Fruit fly (Drosophila melanogaster) whole organism, pupa: ENCODE results near the gene csw.

ENCODE experiments used
- CG10348 ChIP-seq: fragments of 200-800 bp; sonication (Bioruptor generic); IDR thresholded peaks from 2 replicates; pipeline ENCODE4 v1.3.6; 2022; ENCODE audit warnings: missing biosample characterization, missing genetic modification characterization
- CG12605 ChIP-seq: fragments of 200-800 bp; sonication (Bioruptor generic); IDR thresholded peaks from 2 replicates; pipeline ENCODE4 v1.3.6; 2022; ENCODE audit warnings: missing biosample characterization, missing genetic modification characterization
- CG13204 ChIP-seq: fragments of 200-800 bp; sonication (Bioruptor generic); optimal IDR thresholded peaks from 2 replicates; lab custom pipeline; 2018; ENCODE audit warnings: missing biosample characterization, mild to moderate bottlenecking, missing genetic modification characterization, moderate library complexity
- CG14655 ChIP-seq: fragments of 200-800 bp; sonication (Bioruptor generic); optimal IDR thresholded peaks from 3 replicates; lab custom pipeline; 2017; ENCODE audit warnings: mild to moderate bottlenecking, missing biosample characterization, missing genetic modification reagents, missing genetic modification characterization
- CG15710 ChIP-seq: fragments of 200-800 bp; sonication (Bioruptor generic); optimal IDR thresholded peaks from 2 replicates; lab custom pipeline; 2018; ENCODE audit warnings: missing biosample characterization, mild to moderate bottlenecking, missing genetic modification characterization, moderate library complexity
- CG17806 ChIP-seq: fragments of 200-800 bp; sonication (Bioruptor generic); optimal IDR thresholded peaks from 2 replicates; lab custom pipeline; 2018; ENCODE audit warnings: missing biosample characterization, mild to moderate bottlenecking, missing genetic modification characterization, moderate library complexity
- CG32121 ChIP-seq: fragments of 200-800 bp; sonication (Bioruptor generic); IDR thresholded peaks from 2 replicates; pipeline ENCODE4 v1.3.6; 2022; ENCODE audit warnings: missing biosample characterization, missing genetic modification characterization
- CG34367 ChIP-seq: fragments of 200-800 bp; sonication (Bioruptor generic); optimal IDR thresholded peaks from 2 replicates; lab custom pipeline; 2018; ENCODE audit warnings: missing biosample characterization, mild to moderate bottlenecking, missing genetic modification characterization
- CG4496 ChIP-seq: fragments of 200-800 bp; sonication (Bioruptor generic); IDR thresholded peaks from 3 replicates; pipeline ENCODE4 v1.3.6; 2022; ENCODE audit warnings: missing biosample characterization, missing genetic modification characterization
- CG8159 ChIP-seq: fragments of 200-800 bp; sonication (Bioruptor generic); optimal IDR thresholded peaks from 3 replicates; lab custom pipeline; 2018; ENCODE audit warnings: missing biosample characterization, mild to moderate bottlenecking, missing genetic modification characterization, moderate library complexity
- CG8301 ChIP-seq: fragments of 200-800 bp; sonication (Bioruptor generic); optimal IDR thresholded peaks from 2 replicates; lab custom pipeline; 2018; ENCODE audit warnings: missing biosample characterization, mild to moderate bottlenecking, missing genetic modification characterization
- CG9948 ChIP-seq: fragments of 200-800 bp; sonication (Bioruptor generic); optimal IDR thresholded peaks from 2 replicates; lab custom pipeline; 2018; ENCODE audit warnings: missing biosample characterization, mild to moderate bottlenecking, missing genetic modification characterization, moderate library complexity
- D1 ChIP-seq: fragments of 200-800 bp; sonication (Bioruptor generic); optimal IDR thresholded peaks from 2 replicates; lab custom pipeline; 2018; ENCODE audit warnings: missing biosample characterization, mild to moderate bottlenecking, missing genetic modification characterization, moderate library complexity
- EcR ChIP-seq: fragments of 200-800 bp; sonication (Bioruptor generic); optimal IDR thresholded peaks from 3 replicates; lab custom pipeline; 2019; ENCODE audit warnings: missing biosample characterization, missing genetic modification characterization, mild to moderate bottlenecking, moderate library complexity, missing genetic modification reagents
- Ets98B ChIP-seq: fragments of 200-800 bp; sonication (Bioruptor generic); IDR thresholded peaks from 2 replicates; pipeline ENCODE4 v1.3.6; 2022; ENCODE audit warnings: missing biosample characterization, missing genetic modification characterization
- Pif1A ChIP-seq: fragments of 200-800 bp; sonication (Bioruptor generic); optimal IDR thresholded peaks from 3 replicates; lab custom pipeline; 2016; ENCODE audit warnings: missing biosample characterization, missing genetic modification characterization
- Pif1B ChIP-seq: fragments of 200-800 bp; sonication (Bioruptor generic); optimal IDR thresholded peaks from 3 replicates; lab custom pipeline; 2016; ENCODE audit warnings: missing biosample characterization, missing genetic modification characterization
- Snoo ChIP-seq: fragments of 200-800 bp; sonication (Bioruptor generic); optimal IDR thresholded peaks from 3 replicates; lab custom pipeline; 2017; ENCODE audit warnings: missing biosample characterization, mild to moderate bottlenecking, missing genetic modification characterization, inconsistent platforms
- fd96Ca ChIP-seq: fragments of 200-800 bp; sonication (Bioruptor generic); IDR thresholded peaks from 3 replicates; pipeline ENCODE4 v1.3.6; 2022; ENCODE audit warnings: missing biosample characterization, missing genetic modification characterization
- gl ChIP-seq: fragments of 200-800 bp; sonication (Bioruptor generic); optimal IDR thresholded peaks from 2 replicates; lab custom pipeline; 2018; ENCODE audit warnings: missing biosample characterization, mild to moderate bottlenecking, missing genetic modification characterization
- rn ChIP-seq: fragments of 200-800 bp; sonication (Bioruptor generic); IDR thresholded peaks from 2 replicates; pipeline ENCODE4 v1.3.6; 2022; ENCODE audit warnings: missing biosample characterization, missing genetic modification characterization

The csw gene

DNA sequence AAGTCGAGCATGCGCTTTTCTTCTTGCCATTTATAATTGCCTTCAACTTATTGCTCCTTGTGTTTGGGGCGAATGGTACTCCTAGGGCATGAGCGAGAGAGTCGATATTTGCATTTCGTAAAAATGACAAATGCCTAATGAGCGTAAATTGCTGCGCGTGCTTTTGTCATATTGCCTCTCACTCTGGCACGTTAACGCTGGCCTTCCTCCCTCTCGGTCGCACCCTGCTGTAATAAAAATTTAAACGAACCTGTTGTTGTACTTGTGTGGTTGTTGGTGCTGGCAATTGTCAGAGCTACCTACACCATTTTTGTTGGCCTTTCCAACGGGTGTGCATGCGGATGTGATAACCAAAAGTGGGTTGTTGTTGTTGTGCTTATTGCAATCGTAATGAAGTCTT is 44.4 kb downstream of the csw start:
- TF ChIP-seq rn (GFP tag; lab: Robert Waterston, UW) (no peak), D1 (tag; lab: Kevin White, UChicago) (no peak), CG8301 (tag; lab: Kevin White, UChicago) (no peak), CG17806 (tag; lab: Kevin White, UChicago) (no peak), fd96Ca (GFP tag; lab: Robert Waterston, UW) (no peak), Ets98B (no peak), CG14655 (GFP tag; lab: Kevin White, UChicago) (no peak), CG32121 (no peak), Pif1B (GFP tag; lab: Kevin White, UChicago) (no peak), CG10348 (GFP tag; lab: Robert Waterston, UW) (no peak), CG34367 (no peak)

DNA sequence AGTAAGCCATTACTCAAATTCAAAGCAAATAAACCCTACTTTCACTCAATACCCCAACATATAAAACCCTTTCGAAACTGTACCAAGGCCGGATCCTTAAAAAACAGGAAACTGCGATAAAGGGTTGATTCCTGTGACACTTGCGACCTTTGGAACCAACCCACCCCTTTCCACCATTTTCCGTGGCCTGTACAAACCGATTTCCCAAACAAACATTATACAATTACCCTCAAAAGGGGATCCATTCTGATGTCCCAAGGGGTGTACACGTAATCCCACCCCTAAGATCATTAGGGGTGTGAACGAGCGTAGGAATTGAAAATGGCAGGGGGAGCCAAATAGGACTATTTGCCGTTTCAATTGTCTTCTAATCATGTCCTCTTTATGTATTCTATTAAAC is 45.6 kb downstream of the csw start:
- TF ChIP-seq D1 (tag; lab: Kevin White, UChicago) (no peak), CG8159 (tag; lab: Kevin White, UChicago) (no peak), Pif1A (GFP tag; lab: Kevin White, UChicago) (no peak), CG17806 (tag; lab: Kevin White, UChicago) (no peak), gl (tag; lab: Kevin White, UChicago) (no peak), CG4496 (GFP tag; lab: Robert Waterston, UW) (no peak), CG9948 (no peak), Snoo (tag; lab: Kevin White, UChicago) (no peak), CG12605 (GFP tag; lab: Robert Waterston, UW) (no peak), CG14655 (GFP tag; lab: Kevin White, UChicago) (no peak), Ets98B (no peak), CG32121 (no peak)

DNA sequence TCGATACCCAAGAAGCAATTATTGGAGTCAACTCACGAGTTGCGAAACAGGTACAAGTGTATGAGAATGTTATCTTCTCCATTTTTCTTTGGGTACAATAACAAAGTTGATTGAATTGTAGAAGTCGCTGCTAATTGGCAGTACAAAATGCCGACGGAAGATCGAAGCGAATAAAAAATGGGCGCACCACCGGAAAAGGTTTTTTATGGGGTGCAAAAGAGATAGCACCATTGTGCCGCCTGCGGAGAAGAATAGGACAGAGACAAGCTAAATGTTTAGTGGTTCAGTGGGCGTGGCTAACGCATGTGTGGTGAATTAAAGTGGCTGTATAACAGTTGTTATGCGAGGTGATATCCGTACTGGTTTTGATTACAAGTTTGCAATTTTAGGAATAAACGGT is 46.5 kb downstream of the csw start:
- TF ChIP-seq rn (GFP tag; lab: Robert Waterston, UW) (no peak), CG12605 (GFP tag; lab: Robert Waterston, UW) (peak; percentile 30; the same call in 1 of the 2 replicates), CG10348 (GFP tag; lab: Robert Waterston, UW) (no peak), CG4496 (GFP tag; lab: Robert Waterston, UW) (peak; percentile 40; the same call in 1 of the 3 replicates)

DNA sequence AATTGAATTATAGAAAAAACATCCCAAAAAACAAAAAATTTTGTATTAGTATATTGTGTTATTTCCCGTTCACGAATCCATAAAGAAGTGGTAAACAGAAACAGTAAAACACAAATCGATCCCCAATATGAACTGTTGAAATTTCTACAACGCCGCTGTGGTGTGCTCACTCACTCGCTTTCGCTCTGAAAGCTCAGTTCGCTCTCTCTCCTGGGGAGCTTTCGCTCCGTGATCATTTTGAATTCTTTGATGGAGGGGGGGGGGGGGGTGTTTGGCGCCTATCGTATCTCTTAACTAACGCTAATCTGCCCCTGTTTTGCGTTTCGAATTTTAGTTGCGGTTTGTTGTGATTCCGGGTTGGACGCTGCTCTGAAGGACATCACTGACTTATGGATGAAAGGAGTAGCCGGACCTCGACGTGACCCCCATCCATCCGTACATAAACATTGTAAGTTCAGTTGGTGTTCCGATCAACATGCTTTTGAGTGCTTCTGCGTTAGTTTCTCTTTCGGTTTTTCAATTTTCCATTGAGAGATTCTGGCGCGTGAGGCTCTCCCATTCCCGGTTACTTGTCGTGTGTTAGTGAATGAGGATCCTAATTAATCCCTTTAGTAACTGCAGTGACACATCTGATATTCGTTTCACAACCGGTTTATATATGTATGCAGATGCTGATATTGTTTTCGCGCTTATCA is 47.3 kb downstream of the csw start, which contains the start of gene D2hgdh:
Gene D2hgdh (plus strand): TSS at position 331 of the 695 bp plus-strand sequence.
- TF ChIP-seq CG9948: no peak
- no peak for TF ChIP-seq EcR (GFP tag; lab: Kevin White, UChicago)
- no peak for TF ChIP-seq CG13204
- no peak for TF ChIP-seq rn (GFP tag; lab: Robert Waterston, UW)
- no peak for TF ChIP-seq CG8159 (tag; lab: Kevin White, UChicago)
- TF ChIP-seq CG14655 (GFP tag; lab: Kevin White, UChicago): no peak
- no peak for TF ChIP-seq CG15710 (tag; lab: Kevin White, UChicago)
- peak; percentile 5 for TF ChIP-seq CG17806 (tag; lab: Kevin White, UChicago)
- TF ChIP-seq CG34367: no peak
- TF ChIP-seq D1 (tag; lab: Kevin White, UChicago): no peak
- no peak for TF ChIP-seq CG12605 (GFP tag; lab: Robert Waterston, UW)
- TF ChIP-seq CG4496 (GFP tag; lab: Robert Waterston, UW): peak; percentile 65
- no peak for TF ChIP-seq fd96Ca (GFP tag; lab: Robert Waterston, UW)
- TF ChIP-seq CG32121: peak; percentile 49; the same call in 1 of the 2 replicates
- no peak for TF ChIP-seq Pif1A (GFP tag; lab: Kevin White, UChicago)
- peak; percentile 29 for TF ChIP-seq Snoo (tag; lab: Kevin White, UChicago)
- TF ChIP-seq CG10348 (GFP tag; lab: Robert Waterston, UW): no peak
- TF ChIP-seq CG8301 (tag; lab: Kevin White, UChicago): no peak
- no peak for TF ChIP-seq Pif1B (GFP tag; lab: Kevin White, UChicago)
- TF ChIP-seq Ets98B: peak; percentile 69
- no peak for TF ChIP-seq gl (tag; lab: Kevin White, UChicago)

DNA sequence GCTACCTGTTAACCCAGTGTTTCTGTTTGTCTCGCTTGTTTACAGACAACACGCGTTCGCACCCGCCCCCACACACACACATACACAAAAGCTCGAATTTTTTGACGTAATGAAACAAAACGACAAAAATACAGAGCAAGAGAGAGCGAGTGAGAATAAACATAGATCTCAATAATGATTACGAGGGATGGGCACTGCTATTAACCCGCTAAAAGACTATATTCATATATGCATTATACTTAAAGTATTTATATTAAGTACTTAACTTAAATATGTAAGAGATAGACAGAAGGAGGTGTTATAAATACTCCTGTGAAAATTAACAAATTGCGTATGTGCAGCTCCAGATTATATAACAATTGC is 47.8 kb downstream of the csw start:
- TF ChIP-seq gl (tag; lab: Kevin White, UChicago): peak; percentile 20
- no peak for TF ChIP-seq CG34367
- peak; percentile 11 for TF ChIP-seq CG8301 (tag; lab: Kevin White, UChicago)
- TF ChIP-seq CG13204: no peak
- TF ChIP-seq Pif1B (GFP tag; lab: Kevin White, UChicago): peak; percentile 58
- peak; percentile 60; the same call in 2 of the 3 replicates for TF ChIP-seq CG4496 (GFP tag; lab: Robert Waterston, UW)
- peak; percentile 6 for TF ChIP-seq Snoo (tag; lab: Kevin White, UChicago)
- TF ChIP-seq D1 (tag; lab: Kevin White, UChicago): no peak
- peak; percentile 54 for TF ChIP-seq Pif1A (GFP tag; lab: Kevin White, UChicago)
- peak; percentile 51 for TF ChIP-seq CG32121
- TF ChIP-seq Ets98B: peak; percentile 37; the same call in 1 of the 2 replicates
- TF ChIP-seq CG12605 (GFP tag; lab: Robert Waterston, UW): peak; percentile 46; the same call in 1 of the 2 replicates
- peak; percentile 16 for TF ChIP-seq CG8159 (tag; lab: Kevin White, UChicago)
- peak; percentile 5 for TF ChIP-seq CG15710 (tag; lab: Kevin White, UChicago)
- peak; percentile 2 for TF ChIP-seq CG17806 (tag; lab: Kevin White, UChicago)
- TF ChIP-seq EcR (GFP tag; lab: Kevin White, UChicago): no peak
- TF ChIP-seq CG14655 (GFP tag; lab: Kevin White, UChicago): peak; percentile 34
- TF ChIP-seq, all 21 proteins: peak for 13
